Worm (Caenorhabditis elegans): ENCODE data around the gene tgn-38.

ce11 chrIV:12052461-12052860 lies 23.5 kb upstream of the tgn-38 start:
- TF ChIP-seq nhr-179 (tag; optimal IDR thresholded peaks at IDR 0.05), result no peak
- no peak for TF ChIP-seq F37B4.10 (GFP tag; IDR thresholded peaks at IDR 0.05)
- no peak for TF ChIP-seq hsf-1 (GFP tag; IDR thresholded peaks at IDR 0.05)
- TF ChIP-seq lin-26 (GFP tag; IDR thresholded peaks at IDR 0.05), result no peak
- TF ChIP-seq unc-130 (GFP tag; optimal IDR thresholded peaks at IDR 0.05), result no peak
- no peak for TF ChIP-seq nhr-80 (tag; optimal IDR thresholded peaks at IDR 0.05)
- no peak for TF ChIP-seq unc-62 (GFP tag; optimal IDR thresholded peaks at IDR 0.05)
- TF ChIP-seq B0261.1 (tag; optimal IDR thresholded peaks at IDR 0.05), result no peak
- TF ChIP-seq F49E8.2 (tag; optimal IDR thresholded peaks at IDR 0.05; ENCODE audit: insufficient read depth), result no peak
- no peak for TF ChIP-seq snpc-1.3 (tag; optimal IDR thresholded peaks at IDR 0.05; ENCODE audit: insufficient read depth)
- no peak for TF ChIP-seq lin-35 (GFP tag; optimal IDR thresholded peaks at IDR 0.05)
